1 fruit fly cellular context compared by ENCODE assay signal in genomic region chrX:7096495-7096995, dm6.
TF ChIP-seq lines count a peak whose summit lies in the region.

No protein-coding gene starts in this region.

TF ChIP-seq in whole organism, embryonic, 481 proteins besides CTCF, POLR2A, EP300 and RAD21 (continued from another document and continues in another):
- TF ChIP-seq Myb (GFP tag; optimal IDR thresholded peaks at IDR 0.05; lab: Kevin White, UChicago), result peak; percentile 66
- TF ChIP-seq CG17612 (GFP tag; IDR thresholded peaks at IDR 0.05; lab: Robert Waterston, UW), result peak; percentile 51
- peak; percentile 67 for TF ChIP-seq CG31365 (tag; optimal IDR thresholded peaks at IDR 0.05; lab: Kevin White, UChicago)
- TF ChIP-seq Mes4 (GFP tag; optimal IDR thresholded peaks at IDR 0.05; lab: Kevin White, UChicago), result peak; percentile 40
- peak; percentile 89 for TF ChIP-seq seq (GFP tag; IDR thresholded peaks at IDR 0.05; lab: Robert Waterston, UW)
- TF ChIP-seq CG14441 (GFP tag; IDR thresholded peaks at IDR 0.05; lab: Robert Waterston, UW), result peak; percentile 73
- peak; percentile 36 for TF ChIP-seq vfl (GFP tag; optimal IDR thresholded peaks at IDR 0.05; lab: Kevin White, UChicago)
- TF ChIP-seq CG9215 (GFP tag; IDR thresholded peaks at IDR 0.05; lab: Robert Waterston, UW), result peak; percentile 88
- no peak for TF ChIP-seq C15 (GFP tag; IDR thresholded peaks at IDR 0.05; lab: Robert Waterston, UW)
- TF ChIP-seq bsh (GFP tag; optimal IDR thresholded peaks at IDR 0.05; lab: Kevin White, UChicago), result peak; percentile 2 to 84
- peak; percentile 42 for TF ChIP-seq ftz-f1 (GFP tag; optimal IDR thresholded peaks at IDR 0.05; lab: Kevin White, UChicago)
- TF ChIP-seq dmrt11E (tag; optimal IDR thresholded peaks at IDR 0.05; lab: Kevin White, UChicago), result peak; percentile 78
- peak; percentile 6 for TF ChIP-seq CG10431 (GFP tag; optimal IDR thresholded peaks at IDR 0.05; lab: Kevin White, UChicago)
- no peak for TF ChIP-seq lbe (GFP tag; optimal IDR thresholded peaks at IDR 0.05; lab: Kevin White, UChicago)
- peak; percentile 71 for TF ChIP-seq CG2202 (tag; optimal IDR thresholded peaks at IDR 0.05; lab: Kevin White, UChicago)
- peak; percentile 31 for TF ChIP-seq Hmx (GFP tag; optimal IDR thresholded peaks at IDR 0.05; lab: Kevin White, UChicago)
- peak; percentile 45; the same call in 1 of the 2 replicates for TF ChIP-seq Rx (GFP tag; IDR thresholded peaks at IDR 0.05; lab: Robert Waterston, UW)
- peak; percentile 70 for TF ChIP-seq CG9932 (GFP tag; IDR thresholded peaks at IDR 0.05; lab: Robert Waterston, UW)
- TF ChIP-seq cwo (GFP tag; optimal IDR thresholded peaks at IDR 0.05; lab: Kevin White, UChicago), result peak; percentile 86
- TF ChIP-seq CHES-1-like (GFP tag; optimal IDR thresholded peaks at IDR 0.05; lab: Kevin White, UChicago), result peak; percentile 64
- TF ChIP-seq B-H2 (GFP tag; optimal IDR thresholded peaks at IDR 0.05; lab: Kevin White, UChicago), result peak; percentile 57
- TF ChIP-seq CG14667 (GFP tag; IDR thresholded peaks at IDR 0.05; lab: Robert Waterston, UW), result peak; percentile 54
- no peak for TF ChIP-seq Trl (optimal IDR thresholded peaks at IDR 0.05; lab: Kevin White, UChicago)
- peak; percentile 47 for TF ChIP-seq Trl (GFP tag; optimal IDR thresholded peaks at IDR 0.05; lab: Kevin White, UChicago)
- TF ChIP-seq CG9437 (GFP tag; optimal IDR thresholded peaks at IDR 0.05; lab: Kevin White, UChicago), result peak; percentile 74
- TF ChIP-seq en (GFP tag; optimal IDR thresholded peaks at IDR 0.05; lab: Kevin White, UChicago), result peak; percentile 35
- TF ChIP-seq sqz (GFP tag; optimal IDR thresholded peaks at IDR 0.05; lab: Kevin White, UChicago), result no peak
- TF ChIP-seq sd (tag; optimal IDR thresholded peaks at IDR 0.05; lab: Kevin White, UChicago), result peak; percentile 59
- no peak for TF ChIP-seq CG6791 (GFP tag; IDR thresholded peaks at IDR 0.05; lab: Robert Waterston, UW; ENCODE audit: partially characterized antibody)
- TF ChIP-seq CG7745 (tag; optimal IDR thresholded peaks at IDR 0.05; lab: Kevin White, UChicago), result no peak
- 0 out of 3 replicates have a peak, but pooled peaks have one; percentile 51 for TF ChIP-seq CG11560 (tag; IDR thresholded peaks at IDR 0.05; lab: Robert Waterston, UW)
- TF ChIP-seq CG10366 (GFP tag; IDR thresholded peaks at IDR 0.05; lab: Robert Waterston, UW), result peak; percentile 53
- peak; percentile 80 for TF ChIP-seq CG15696 (tag; optimal IDR thresholded peaks at IDR 0.05; lab: Kevin White, UChicago)
- TF ChIP-seq knrl (GFP tag; IDR thresholded peaks at IDR 0.05; lab: Robert Waterston, UW; ENCODE audit: partially characterized antibody), result no peak
- peak; percentile 16 for TF ChIP-seq MESR4 (GFP tag; optimal IDR thresholded peaks at IDR 0.05; lab: Kevin White, UChicago)
- peak; percentile 84 for TF ChIP-seq CG33557 (GFP tag; optimal IDR thresholded peaks at IDR 0.05; lab: Kevin White, UChicago)
- peak; percentile 82 for TF ChIP-seq Fer3 (tag; optimal IDR thresholded peaks at IDR 0.05; lab: Kevin White, UChicago)
- TF ChIP-seq kah (GFP tag; optimal IDR thresholded peaks at IDR 0.05; lab: Kevin White, UChicago), result peak; percentile 57
- TF ChIP-seq CG1024 (GFP tag; IDR thresholded peaks at IDR 0.05; lab: Robert Waterston, UW), result no peak
- peak; percentile 70; the same call in 1 of the 3 replicates for TF ChIP-seq CG2889 (GFP tag; IDR thresholded peaks at IDR 0.05; lab: Robert Waterston, UW)
- TF ChIP-seq Side (GFP tag; optimal IDR thresholded peaks at IDR 0.05; lab: Kevin White, UChicago), result peak; percentile 55
- TF ChIP-seq CG18764 (GFP tag; optimal IDR thresholded peaks at IDR 0.05; lab: Kevin White, UChicago), result peak; percentile 49
- no peak for TF ChIP-seq pita (GFP tag; optimal IDR thresholded peaks at IDR 0.05; lab: Kevin White, UChicago)
- TF ChIP-seq ken (GFP tag; IDR thresholded peaks at IDR 0.05; lab: Robert Waterston, UW), result peak; percentile 73; the same call in 2 of the 3 replicates
- TF ChIP-seq jigr1 (GFP tag; IDR thresholded peaks at IDR 0.05; lab: Robert Waterston, UW), result 0 out of 3 replicates have a peak, but pooled peaks have one; percentile 39
- TF ChIP-seq CG12659 (GFP tag; optimal IDR thresholded peaks at IDR 0.05; lab: Kevin White, UChicago), result peak; percentile 89
- peak; percentile 71 for TF ChIP-seq D19B (GFP tag; optimal IDR thresholded peaks at IDR 0.05; lab: Kevin White, UChicago)
- TF ChIP-seq cg (GFP tag; optimal IDR thresholded peaks at IDR 0.05; lab: Kevin White, UChicago), result no peak
- peak; percentile 47; the same call in 1 of the 2 replicates for TF ChIP-seq wor (GFP tag; IDR thresholded peaks at IDR 0.05; lab: Robert Waterston, UW)
- no peak for TF ChIP-seq pan (optimal IDR thresholded peaks at IDR 0.05; lab: Kevin White, UChicago)
- peak in 1 of 2 experiments; percentile 76 for TF ChIP-seq pan (GFP tag; optimal IDR thresholded peaks at IDR 0.05 in 1 of 2, IDR thresholded peaks at IDR 0.05 in 1 of 2)
- TF ChIP-seq chif (GFP tag; optimal IDR thresholded peaks at IDR 0.05; lab: Kevin White, UChicago), result peak; percentile 66 to 82
- peak; percentile 83 for TF ChIP-seq org-1 (GFP tag; optimal IDR thresholded peaks at IDR 0.05; lab: Kevin White, UChicago)
- TF ChIP-seq lab (GFP tag; optimal IDR thresholded peaks at IDR 0.05; lab: Kevin White, UChicago), result peak; percentile 91
- TF ChIP-seq CG42726 (GFP tag; IDR thresholded peaks at IDR 0.05; lab: Robert Waterston, UW; ENCODE audit: partially characterized antibody), result no peak
- peak; percentile 73 for TF ChIP-seq Bdp1 (GFP tag; optimal IDR thresholded peaks at IDR 0.05; lab: Kevin White, UChicago)
- TF ChIP-seq tio (GFP tag; optimal IDR thresholded peaks at IDR 0.05; lab: Kevin White, UChicago), result peak; percentile 61
- TF ChIP-seq Hsf (GFP tag; optimal IDR thresholded peaks at IDR 0.05; lab: Kevin White, UChicago), result peak; percentile 79
- TF ChIP-seq CG4707 (GFP tag; optimal IDR thresholded peaks at IDR 0.05; lab: Kevin White, UChicago), result peak; percentile 44
- TF ChIP-seq CG18011 (GFP tag; optimal IDR thresholded peaks at IDR 0.05; lab: Kevin White, UChicago), result peak; percentile 52
- peak; percentile 76 for TF ChIP-seq vvl (GFP tag; IDR thresholded peaks at IDR 0.05; lab: Robert Waterston, UW)
- TF ChIP-seq CG32767 (GFP tag; IDR thresholded peaks at IDR 0.05; lab: Robert Waterston, UW), result peak; percentile 72
- TF ChIP-seq CG5245 (GFP tag; optimal IDR thresholded peaks at IDR 0.05; lab: Kevin White, UChicago), result peak; percentile 53
- TF ChIP-seq CG43689 (GFP tag; IDR thresholded peaks at IDR 0.05; lab: Robert Waterston, UW), result peak; percentile 53; the same call in 1 of the 2 replicates
- peak; percentile 54; the same call in 1 of the 2 replicates for TF ChIP-seq wdn (GFP tag; IDR thresholded peaks at IDR 0.05; lab: Robert Waterston, UW)
- TF ChIP-seq CG32532 (GFP tag; IDR thresholded peaks at IDR 0.05; lab: Robert Waterston, UW), result peak; percentile 86
- peak; percentile 51 for TF ChIP-seq run (tag; optimal IDR thresholded peaks at IDR 0.05; lab: Kevin White, UChicago)
- TF ChIP-seq nau (GFP tag; optimal IDR thresholded peaks at IDR 0.05; lab: Kevin White, UChicago), result peak; percentile 80
- peak; percentile 68; the same call in 1 of the 2 replicates for TF ChIP-seq CG7372 (GFP tag; IDR thresholded peaks at IDR 0.05; lab: Robert Waterston, UW)
- TF ChIP-seq CG1602 (GFP tag; optimal IDR thresholded peaks at IDR 0.05; lab: Kevin White, UChicago), result peak; percentile 50
- peak; percentile 68; the same call in 1 of the 2 replicates for TF ChIP-seq CG11247 (GFP tag; IDR thresholded peaks at IDR 0.05; lab: Robert Waterston, UW)
- no peak for TF ChIP-seq zen2 (GFP tag; IDR thresholded peaks at IDR 0.05; lab: Robert Waterston, UW; ENCODE audit: partially characterized antibody)
- TF ChIP-seq CG17328 (GFP tag; IDR thresholded peaks at IDR 0.05; lab: Robert Waterston, UW), result peak; percentile 67; the same call in 1 of the 2 replicates
- TF ChIP-seq Dll (GFP tag; IDR thresholded peaks at IDR 0.05; lab: Robert Waterston, UW; ENCODE audit: partially characterized antibody), result no peak
- peak; percentile 67 for TF ChIP-seq bab2 (GFP tag; optimal IDR thresholded peaks at IDR 0.05; lab: Kevin White, UChicago)
- peak; percentile 55 for TF ChIP-seq dm (GFP tag; optimal IDR thresholded peaks at IDR 0.05; lab: Kevin White, UChicago)
- 0 out of 3 replicates have a peak, but pooled peaks have one; percentile 9 for TF ChIP-seq CG34224 (GFP tag; IDR thresholded peaks at IDR 0.05; lab: Robert Waterston, UW; ENCODE audit: partially characterized antibody)
- TF ChIP-seq unc-4 (GFP tag; IDR thresholded peaks at IDR 0.05; lab: Robert Waterston, UW; ENCODE audit: partially characterized antibody), result no peak
- TF ChIP-seq CG4820 (GFP tag; optimal IDR thresholded peaks at IDR 0.05; lab: Kevin White, UChicago), result peak; percentile 54
- TF ChIP-seq emc (GFP tag; optimal IDR thresholded peaks at IDR 0.05; lab: Kevin White, UChicago), result peak; percentile 23
- TF ChIP-seq ci (GFP tag; IDR thresholded peaks at IDR 0.05; lab: Robert Waterston, UW), result peak; percentile 66
- peak; percentile 79 for TF ChIP-seq Dek (tag; optimal IDR thresholded peaks at IDR 0.05; lab: Kevin White, UChicago)
- TF ChIP-seq Dfd (GFP tag; optimal IDR thresholded peaks at IDR 0.05; lab: Kevin White, UChicago), result no peak
- peak; percentile 75 for TF ChIP-seq CG16863 (GFP tag; optimal IDR thresholded peaks at IDR 0.05; lab: Kevin White, UChicago)
- peak; percentile 37; the same call in 1 of the 2 replicates for TF ChIP-seq ham (GFP tag; IDR thresholded peaks at IDR 0.05; lab: Robert Waterston, UW)
- no peak for TF ChIP-seq vnd (GFP tag; IDR thresholded peaks at IDR 0.05; lab: Robert Waterston, UW; ENCODE audit: partially characterized antibody)
- TF ChIP-seq Lhr (GFP tag; optimal IDR thresholded peaks at IDR 0.05; lab: Kevin White, UChicago), result peak; percentile 41
- TF ChIP-seq CG12236 (GFP tag; optimal IDR thresholded peaks at IDR 0.05; lab: Kevin White, UChicago), result peak; percentile 38
- peak; percentile 88 for TF ChIP-seq unpg (GFP tag; optimal IDR thresholded peaks at IDR 0.05; lab: Kevin White, UChicago)
- TF ChIP-seq fd3F (GFP tag; optimal IDR thresholded peaks at IDR 0.05; lab: Kevin White, UChicago), result peak; percentile 76
- peak; percentile 70; the same call in 1 of the 2 replicates for TF ChIP-seq peb (GFP tag; IDR thresholded peaks at IDR 0.05; lab: Robert Waterston, UW)
- TF ChIP-seq jing (GFP tag; optimal IDR thresholded peaks at IDR 0.05; lab: Kevin White, UChicago), result peak; percentile 64
- peak; percentile 19 for TF ChIP-seq Sry-δ (GFP tag; optimal IDR thresholded peaks at IDR 0.05; lab: Kevin White, UChicago)
- TF ChIP-seq sisA (GFP tag; IDR thresholded peaks at IDR 0.05; lab: Robert Waterston, UW), result peak; percentile 52
- TF ChIP-seq Ets65A (GFP tag; lab: Kevin White, UChicago), result peak; percentile 98
- TF ChIP-seq E2f2 (GFP tag; IDR thresholded peaks at IDR 0.05; lab: Robert Waterston, UW), result peak; percentile 54
- peak; percentile 75 for TF ChIP-seq gsb (GFP tag; IDR thresholded peaks at IDR 0.05; lab: Robert Waterston, UW)
- TF ChIP-seq gt (GFP tag; IDR thresholded peaks at IDR 0.05; lab: Robert Waterston, UW), result no peak
- peak; percentile 77 for TF ChIP-seq slbo (GFP tag; IDR thresholded peaks at IDR 0.05; lab: Robert Waterston, UW)
- TF ChIP-seq ab (GFP tag; optimal IDR thresholded peaks at IDR 0.05; lab: Kevin White, UChicago), result peak; percentile 27
- peak; percentile 90 for TF ChIP-seq CG2120 (GFP tag; optimal IDR thresholded peaks at IDR 0.05; lab: Kevin White, UChicago)
- TF ChIP-seq Max (GFP tag; optimal IDR thresholded peaks at IDR 0.05; lab: Kevin White, UChicago), result peak; percentile 57
- peak; percentile 42; the same call in 1 of the 2 replicates for TF ChIP-seq MBD-R2 (GFP tag; IDR thresholded peaks at IDR 0.05; lab: Robert Waterston, UW)
- TF ChIP-seq ash1 (GFP tag; optimal IDR thresholded peaks at IDR 0.05; lab: Kevin White, UChicago), result no peak
- TF ChIP-seq CG4404 (GFP tag; IDR thresholded peaks at IDR 0.05; lab: Robert Waterston, UW), result peak; percentile 65; the same call in 1 of the 2 replicates
- TF ChIP-seq gcm2 (GFP tag; optimal IDR thresholded peaks at IDR 0.05; lab: Kevin White, UChicago), result peak; percentile 77
- TF ChIP-seq fd64A (GFP tag; optimal IDR thresholded peaks at IDR 0.05; lab: Kevin White, UChicago), result peak; percentile 54
- TF ChIP-seq tup (GFP tag; optimal IDR thresholded peaks at IDR 0.05; lab: Kevin White, UChicago), result peak; percentile 2
- TF ChIP-seq B-H1 (GFP tag; IDR thresholded peaks at IDR 0.05; lab: Robert Waterston, UW), result peak; percentile 43; the same call in 2 of the 3 replicates
- TF ChIP-seq ase (GFP tag; IDR thresholded peaks at IDR 0.05; lab: Robert Waterston, UW), result peak; percentile 54; the same call in 1 of the 3 replicates
- TF ChIP-seq Abd-B (GFP tag; optimal IDR thresholded peaks at IDR 0.05; lab: Kevin White, UChicago), result peak; percentile 69
- TF ChIP-seq Dref (GFP tag; IDR thresholded peaks at IDR 0.05; lab: Robert Waterston, UW), result no peak
- peak; percentile 82 for TF ChIP-seq ATbp (GFP tag; optimal IDR thresholded peaks at IDR 0.05; lab: Kevin White, UChicago)
- TF ChIP-seq Adf1 (GFP tag; IDR thresholded peaks at IDR 0.05; lab: Robert Waterston, UW), result peak; percentile 53
- TF ChIP-seq tin (GFP tag; optimal IDR thresholded peaks at IDR 0.05; lab: Kevin White, UChicago), result peak; percentile 67
- TF ChIP-seq crol (GFP tag; IDR thresholded peaks at IDR 0.05; lab: Robert Waterston, UW), result no peak
- no peak for TF ChIP-seq sim (GFP tag; IDR thresholded peaks at IDR 0.05; lab: Robert Waterston, UW)
- peak; percentile 71 for TF ChIP-seq CG12104 (GFP tag; optimal IDR thresholded peaks at IDR 0.05; lab: Kevin White, UChicago)
- TF ChIP-seq klu (GFP tag; IDR thresholded peaks at IDR 0.05; lab: Robert Waterston, UW), result peak; percentile 67
- peak; percentile 75 for TF ChIP-seq CG15514 (GFP tag; optimal IDR thresholded peaks at IDR 0.05; lab: Kevin White, UChicago)
- peak; percentile 89 for TF ChIP-seq Hmr (GFP tag; optimal IDR thresholded peaks at IDR 0.05; lab: Kevin White, UChicago)
- TF ChIP-seq corto (GFP tag; optimal IDR thresholded peaks at IDR 0.05; lab: Kevin White, UChicago), result no peak
- TF ChIP-seq CG9817 (tag; optimal IDR thresholded peaks at IDR 0.05; lab: Kevin White, UChicago), result peak; percentile 83
- peak; percentile 25 for TF ChIP-seq btn (GFP tag; optimal IDR thresholded peaks at IDR 0.05; lab: Kevin White, UChicago)
- peak; percentile 69 for TF ChIP-seq az2 (GFP tag; optimal IDR thresholded peaks at IDR 0.05; lab: Kevin White, UChicago)
- TF ChIP-seq da (GFP tag; optimal IDR thresholded peaks at IDR 0.05; lab: Kevin White, UChicago), result no peak
- TF ChIP-seq Blimp-1 (GFP tag; optimal IDR thresholded peaks at IDR 0.05; lab: Kevin White, UChicago), result peak; percentile 78
- TF ChIP-seq Usf (GFP tag; optimal IDR thresholded peaks at IDR 0.05; lab: Kevin White, UChicago), result peak; percentile 51
